Fruit fly (Drosophila melanogaster) whole organism, prepupa: ENCODE data around the gene tara.

Experiments
- Blimp-1 ChIP-seq: fragments of 200-800 bp; sonication (Bioruptor generic); optimal IDR thresholded peaks from 3 replicates; lab custom pipeline; 2017; ENCODE audit warnings: missing biosample characterization, missing genetic modification characterization, mild to moderate bottlenecking, moderate library complexity, missing genetic modification reagents
- CG11294 ChIP-seq: fragments of 200-800 bp; sonication (Bioruptor generic); IDR thresholded peaks from 2 replicates; pipeline ENCODE4 v1.3.6; 2022; ENCODE audit warnings: missing biosample characterization, missing genetic modification characterization
- CG11762 ChIP-seq: fragments of 200-800 bp; sonication (Bioruptor generic); optimal IDR thresholded peaks from 3 replicates; lab custom pipeline; 2016; ENCODE audit warnings: missing biosample characterization, missing genetic modification characterization; ENCODE audit not compliant: insufficient read depth
- CG11902 ChIP-seq: fragments of 200-800 bp; sonication (Bioruptor generic); optimal IDR thresholded peaks from 3 replicates; lab custom pipeline; 2016; ENCODE audit warnings: missing biosample characterization, missing genetic modification characterization
- CG15336 ChIP-seq: fragments of 200-800 bp; sonication (Bioruptor generic); IDR thresholded peaks from 2 replicates; pipeline ENCODE4 v1.3.6; 2022; ENCODE audit warnings: missing biosample characterization, missing genetic modification characterization
- CG1621 ChIP-seq: fragments of 200-800 bp; sonication (Bioruptor generic); optimal IDR thresholded peaks from 3 replicates; lab custom pipeline; 2018; ENCODE audit warnings: missing biosample characterization, mild to moderate bottlenecking, missing genetic modification characterization
- CG3032 ChIP-seq: fragments of 200-800 bp; optimal IDR thresholded peaks from 2 replicates; lab custom pipeline; 2019; ENCODE audit warnings: missing biosample characterization, mild to moderate bottlenecking, missing genetic modification characterization, moderate library complexity
- CG31627 ChIP-seq: fragments of 200-800 bp; sonication (Bioruptor generic); optimal IDR thresholded peaks from 3 replicates; lab custom pipeline; 2016; ENCODE audit warnings: missing biosample characterization, missing genetic modification characterization
- CG32006 ChIP-seq: fragments of 200-800 bp; sonication (Bioruptor generic); optimal IDR thresholded peaks from 3 replicates; lab custom pipeline; 2017; ENCODE audit warnings: missing biosample characterization, mild to moderate bottlenecking, missing genetic modification characterization
- CG34406 ChIP-seq: fragments of 200-800 bp; sonication (Bioruptor generic); optimal IDR thresholded peaks from 3 replicates; lab custom pipeline; 2016; ENCODE audit warnings: missing biosample characterization, missing genetic modification characterization
- CG3919 ChIP-seq: fragments of 200-800 bp; sonication (Bioruptor generic); optimal IDR thresholded peaks from 3 replicates; lab custom pipeline; 2016; ENCODE audit warnings: missing biosample characterization, missing genetic modification characterization
- CG4318 ChIP-seq: fragments of 200-800 bp; sonication (Bioruptor generic); optimal IDR thresholded peaks from 3 replicates; lab custom pipeline; 2017; ENCODE audit warnings: missing biosample characterization, mild to moderate bottlenecking, missing genetic modification characterization
- CG6163 ChIP-seq: fragments of 200-800 bp; sonication (Bioruptor generic); IDR thresholded peaks from 3 replicates; pipeline ENCODE4 v1.3.6; 2022; ENCODE audit warnings: missing biosample characterization, missing genetic modification characterization
- CG6792 ChIP-seq: fragments of 200-800 bp; sonication (Bioruptor generic); optimal IDR thresholded peaks from 3 replicates; lab custom pipeline; 2016; ENCODE audit warnings: missing biosample characterization, missing genetic modification characterization
- CG6808 ChIP-seq: fragments of 200-800 bp; sonication (Bioruptor generic); optimal IDR thresholded peaks from 3 replicates; lab custom pipeline; 2017; ENCODE audit warnings: missing biosample characterization, missing genetic modification characterization, mild to moderate bottlenecking, moderate library complexity, missing genetic modification reagents
- CG6854 ChIP-seq: fragments of 200-800 bp; sonication (Bioruptor generic); optimal IDR thresholded peaks from 2 replicates; lab custom pipeline; 2017; ENCODE audit warnings: missing biosample characterization, mild to moderate bottlenecking, missing genetic modification characterization
- CG8119 ChIP-seq: fragments of 200-800 bp; sonication (Bioruptor generic); IDR thresholded peaks from 3 replicates; pipeline ENCODE4 v1.3.6; 2022; ENCODE audit warnings: missing biosample characterization, missing genetic modification characterization
- CG8319 ChIP-seq: fragments of 200-800 bp; sonication (Bioruptor generic); optimal IDR thresholded peaks from 3 replicates; lab custom pipeline; 2016; ENCODE audit warnings: missing biosample characterization, missing genetic modification characterization
- CG8632 ChIP-seq: fragments of 200-800 bp; sonication (Bioruptor generic); optimal IDR thresholded peaks from 3 replicates; lab custom pipeline; 2016; ENCODE audit warnings: missing biosample characterization, missing genetic modification characterization
- Eip75B ChIP-seq: fragments of 200-800 bp; sonication (Bioruptor generic); optimal IDR thresholded peaks from 3 replicates; lab custom pipeline; 2016; ENCODE audit warnings: missing biosample characterization, missing genetic modification characterization
- Eip78C ChIP-seq: fragments of 200-800 bp; sonication (Bioruptor generic); peaks from one replicate; lab custom pipeline; 2016; ENCODE audit warnings: missing biosample characterization, missing genetic modification characterization
- Eip93F ChIP-seq: fragments of 200-800 bp; sonication (Bioruptor generic); optimal IDR thresholded peaks from 2 replicates; lab custom pipeline; 2016; ENCODE audit warnings: missing biosample characterization, mild to moderate bottlenecking, missing genetic modification characterization
- Ets21C ChIP-seq: fragments of 200-800 bp; sonication (Bioruptor generic); optimal IDR thresholded peaks from 3 replicates; lab custom pipeline; 2016; ENCODE audit warnings: missing biosample characterization, missing genetic modification characterization
- Ets96B ChIP-seq: fragments of 200-800 bp; optimal IDR thresholded peaks from 2 replicates; lab custom pipeline; 2019; ENCODE audit warnings: missing biosample characterization, mild to moderate bottlenecking, missing genetic modification characterization, moderate library complexity
- Gug ChIP-seq: fragments of 200-800 bp; sonication (Bioruptor generic); IDR thresholded peaks from 2 replicates; pipeline ENCODE4 v1.3.6; 2022; ENCODE audit warnings: missing biosample characterization, missing genetic modification characterization
- Hr38 ChIP-seq: sonication (Bioruptor generic); optimal IDR thresholded peaks from 2 replicates; lab custom pipeline; 2016; ENCODE audit warnings: missing biosample characterization, missing genetic modification characterization
- Hr39 ChIP-seq: fragments of 200-800 bp; sonication (Bioruptor generic); optimal IDR thresholded peaks from 2 replicates; lab custom pipeline; 2016; ENCODE audit warnings: missing biosample characterization, missing genetic modification characterization
- Hr4 ChIP-seq: fragments of 200-800 bp; sonication (Bioruptor generic); optimal IDR thresholded peaks from 3 replicates; lab custom pipeline; 2016; ENCODE audit warnings: missing biosample characterization, missing genetic modification characterization
- Met ChIP-seq: fragments of 200-800 bp; sonication (Bioruptor generic); optimal IDR thresholded peaks from 3 replicates; lab custom pipeline; 2016; ENCODE audit warnings: missing biosample characterization, missing genetic modification characterization
- Smox ChIP-seq: fragments of 200-800 bp; sonication (Bioruptor generic); optimal IDR thresholded peaks from 3 replicates; lab custom pipeline; 2016; ENCODE audit warnings: missing biosample characterization, missing genetic modification characterization
- Sox102F ChIP-seq: fragments of 200-800 bp; sonication (Bioruptor generic); optimal IDR thresholded peaks from 2 replicates; lab custom pipeline; 2016; ENCODE audit warnings: missing biosample characterization, mild to moderate bottlenecking, missing genetic modification characterization
- achi ChIP-seq: fragments of 200-800 bp; sonication (Bioruptor generic); optimal IDR thresholded peaks from 3 replicates; lab custom pipeline; 2016; ENCODE audit warnings: missing biosample characterization, missing genetic modification characterization
- cyc ChIP-seq: fragments of 200-800 bp; sonication (Bioruptor generic); optimal IDR thresholded peaks from 3 replicates; lab custom pipeline; 2016; ENCODE audit warnings: missing biosample characterization, missing genetic modification characterization
- dsx ChIP-seq: fragments of 200-800 bp; optimal IDR thresholded peaks from 3 replicates; lab custom pipeline; 2019; ENCODE audit warnings: missing biosample characterization, mild to moderate bottlenecking, missing genetic modification characterization, moderate library complexity; ENCODE audit not compliant: poor library complexity, severe bottlenecking
- eg ChIP-seq: fragments of 200-800 bp; sonication (Bioruptor generic); IDR thresholded peaks from 3 replicates; pipeline ENCODE4 v1.3.6; 2022; ENCODE audit warnings: missing biosample characterization, missing genetic modification characterization
- esn ChIP-seq: fragments of 200-800 bp; sonication (Bioruptor generic); optimal IDR thresholded peaks from 2 replicates; lab custom pipeline; 2016; ENCODE audit warnings: missing biosample characterization, mild to moderate bottlenecking, missing genetic modification characterization, moderate library complexity
- fd59A ChIP-seq: fragments of 200-800 bp; sonication (Bioruptor generic); optimal IDR thresholded peaks from 2 replicates; lab custom pipeline; 2017; ENCODE audit warnings: missing biosample characterization, mild to moderate bottlenecking, missing genetic modification characterization, missing genetic modification reagents
- fd85E ChIP-seq: fragments of 200-800 bp; sonication (Bioruptor generic); optimal IDR thresholded peaks from 3 replicates; lab custom pipeline; 2016; ENCODE audit warnings: missing biosample characterization, missing genetic modification characterization
- fkh ChIP-seq: fragments of 200-800 bp; sonication (Bioruptor generic); optimal IDR thresholded peaks from 3 replicates; lab custom pipeline; 2017; ENCODE audit warnings: missing biosample characterization, mild to moderate bottlenecking, missing genetic modification characterization, moderate library complexity
- net ChIP-seq: fragments of 200-800 bp; sonication (Bioruptor generic); optimal IDR thresholded peaks from 3 replicates; lab custom pipeline; 2016; ENCODE audit warnings: missing biosample characterization, missing genetic modification characterization
- ss ChIP-seq, 2 experiments: fragments of 200-800 bp; sonication (Bioruptor generic); optimal IDR thresholded peaks; 2 replicates in 1 of 2; 3 replicates in 1 of 2; lab custom pipeline; 2017 to 2018; ENCODE audit warnings: mild to moderate bottlenecking in 2 of 2, missing biosample characterization in 2 of 2, missing genetic modification characterization in 2 of 2, moderate library complexity in 1 of 2
- svp ChIP-seq: fragments of 200-800 bp; sonication (Bioruptor generic); peaks from one replicate; lab custom pipeline; 2016; ENCODE audit warnings: missing biosample characterization, missing genetic modification characterization
- vri ChIP-seq: fragments of 200-800 bp; sonication (Bioruptor generic); optimal IDR thresholded peaks from 3 replicates; lab custom pipeline; 2016; ENCODE audit warnings: missing biosample characterization, mild to moderate bottlenecking, missing genetic modification characterization

tara gene

dm6 chr3R:16202335-16203024 is 23.0 kb upstream of the tara start:
- TF ChIP-seq svp (GFP tag; lab: Kevin White, UChicago) (peak; percentile 92), vri (GFP tag; lab: Kevin White, UChicago) (peak; percentile 17), esn (no peak), CG6163 (GFP tag; lab: Robert Waterston, UW) (0 out of 3 replicates have a peak, but pooled peaks have one; percentile 20), Eip78C (GFP tag; lab: Kevin White, UChicago) (peak; percentile 50), CG6854 (no peak)
- TF ChIP-seq, all 60 proteins: peak for 4

DNA sequence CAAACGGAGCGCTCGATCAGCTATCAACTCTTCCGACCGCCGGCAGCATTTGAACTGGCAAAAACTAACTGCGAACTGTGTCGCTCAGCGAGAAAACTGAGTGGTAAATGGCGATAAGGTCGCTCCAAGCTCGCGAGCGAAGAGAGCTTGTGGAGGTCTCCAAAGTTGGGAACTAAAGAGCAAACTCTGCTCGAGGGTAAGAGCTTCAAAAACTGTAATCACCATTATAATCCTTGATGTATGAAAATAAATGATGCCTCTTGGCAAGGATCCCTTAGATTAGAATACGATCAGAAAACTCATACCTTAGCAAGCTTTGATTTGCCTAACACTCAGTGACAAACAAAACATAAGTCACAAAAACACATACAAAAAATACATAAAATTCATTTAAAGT is 22.4 kb upstream of the tara start, which contains the start of the genes CG6126 and CG31287:
TSS of gene CG6126 (minus strand) at position 59 of the 397 bp plus-strand sequence.
TSS of gene CG31287 (plus strand) at position 347 of the 397 bp plus-strand sequence.
- TF ChIP-seq ss (GFP tag; optimal IDR thresholded peaks at IDR 0.05; lab: Kevin White, UChicago) = no peak
- TF ChIP-seq svp (GFP tag; lab: Kevin White, UChicago) = no peak
- no peak for TF ChIP-seq Met (GFP tag; lab: Kevin White, UChicago)
- peak; percentile 34 for TF ChIP-seq CG6854
- no peak for TF ChIP-seq CG3919 (GFP tag; lab: Kevin White, UChicago)
- TF ChIP-seq Blimp-1 (GFP tag; lab: Kevin White, UChicago) = no peak
- no peak for TF ChIP-seq net (GFP tag; lab: Kevin White, UChicago)
- TF ChIP-seq vri (GFP tag; lab: Kevin White, UChicago) = peak; percentile 6
- TF ChIP-seq CG8319 (GFP tag; lab: Kevin White, UChicago) = peak; percentile 88
- TF ChIP-seq CG15336 = 0 out of 2 replicates have a peak, but pooled peaks have one; percentile 16
- TF ChIP-seq CG8119 (GFP tag; lab: Robert Waterston, UW) = 0 out of 3 replicates have a peak, but pooled peaks have one; percentile 19
- no peak for TF ChIP-seq eg
- TF ChIP-seq CG1621 = peak; percentile 7
- TF ChIP-seq, all 60 proteins: peak for 6

DNA sequence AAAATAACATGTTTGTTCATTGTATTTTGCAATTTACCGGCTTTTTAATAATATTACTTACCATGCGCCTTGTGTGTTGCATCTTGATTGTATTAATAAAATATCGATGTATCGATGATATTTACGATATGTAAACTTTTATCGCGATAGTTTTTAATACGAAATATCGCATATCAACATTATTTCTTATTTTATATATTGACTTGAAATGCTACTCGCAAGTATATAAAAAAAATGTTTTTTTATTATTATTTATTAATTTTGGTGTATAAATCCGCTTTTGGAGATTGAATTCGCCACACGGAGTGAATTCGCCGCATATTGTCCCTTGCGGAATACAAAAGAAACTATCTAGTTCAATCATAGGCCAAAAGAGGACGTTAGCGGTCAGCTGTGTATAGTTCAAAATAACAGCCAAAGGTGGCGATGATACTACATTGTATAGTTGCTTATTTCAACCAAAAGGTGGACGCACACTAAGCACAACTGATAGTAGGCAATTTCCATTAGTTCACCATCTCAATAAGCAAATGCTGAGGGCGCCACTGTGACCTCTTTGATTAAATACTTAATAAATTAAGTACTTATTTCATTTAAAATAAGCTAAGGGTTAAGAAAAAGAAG is 20.2 kb upstream of the tara start, which contains the start of gene mtSSB:
TSS of gene mtSSB (minus strand) at position 96 of the 624 bp plus-strand sequence.
- TF ChIP-seq Sox102F (GFP tag; lab: Kevin White, UChicago) (peak; percentile 62), cyc (GFP tag; lab: Kevin White, UChicago) (peak; percentile 91), CG11902 (GFP tag; lab: Kevin White, UChicago) (peak; percentile 45), esn (peak; percentile 87), CG8632 (GFP tag; lab: Kevin White, UChicago) (no peak), Hr39 (GFP tag; lab: Kevin White, UChicago) (peak; percentile 88), CG11762 (GFP tag; lab: Kevin White, UChicago) (peak; percentile 33), Met (GFP tag; lab: Kevin White, UChicago) (peak; percentile 82), CG3919 (GFP tag; lab: Kevin White, UChicago) (peak; percentile 73), Blimp-1 (GFP tag; lab: Kevin White, UChicago) (peak; percentile 24), Eip75B (GFP tag; lab: Kevin White, UChicago) (peak; percentile 73), CG8119 (GFP tag; lab: Robert Waterston, UW) (no peak), Hr38 (no peak), achi (GFP tag; lab: Kevin White, UChicago) (peak; percentile 22), CG6163 (GFP tag; lab: Robert Waterston, UW) (peak; percentile 67), Ets96B (peak; percentile 31), CG8319 (GFP tag; lab: Kevin White, UChicago) (peak; percentile 73), CG6792 (GFP tag; lab: Kevin White, UChicago) (peak; percentile 71), CG3032 (tag; lab: Kevin White, UChicago) (peak; percentile 31), CG31627 (GFP tag; lab: Kevin White, UChicago) (peak; percentile 91), CG32006 (GFP tag; lab: Kevin White, UChicago) (peak; percentile 30), dsx (GFP tag; lab: Kevin White, UChicago) (peak; percentile 100), fd59A (GFP tag; lab: Kevin White, UChicago) (no peak), Hr4 (GFP tag; lab: Kevin White, UChicago) (peak; percentile 64), eg (peak; percentile 69), net (GFP tag; lab: Kevin White, UChicago) (peak; percentile 53), Ets21C (GFP tag; lab: Kevin White, UChicago) (peak; percentile 54), CG11294 (GFP tag; lab: Robert Waterston, UW) (0 out of 2 replicates have a peak, but pooled peaks have one; percentile 22), fd85E (no peak), Gug (GFP tag; lab: Robert Waterston, UW) (no peak), CG4318 (GFP tag; lab: Kevin White, UChicago) (no peak), fkh (GFP tag; lab: Kevin White, UChicago) (peak; percentile 41), CG6854 (no peak), CG6808 (GFP tag; lab: Kevin White, UChicago) (no peak), CG34406 (peak; percentile 24), Smox (GFP tag; lab: Kevin White, UChicago) (peak; percentile 8), Eip93F (GFP tag; lab: Kevin White, UChicago) (peak; percentile 34)
